Worm (Caenorhabditis elegans) whole organism, mixed stage, embryonic: ENCODE data around the gene Y17G7B.18.

Experiments
- bed-3 ChIP-seq: fragments of 200-800 bp; sonication (Bioruptor generic); optimal IDR thresholded peaks from 3 replicates; lab custom pipeline; 2018; ENCODE audit warnings: mild to moderate bottlenecking, missing genetic modification characterization, moderate library complexity, missing compliant biosample characterization
- blmp-1 ChIP-seq: fragments of 150-350 bp; optimal IDR thresholded peaks from 2 replicates; lab custom pipeline; 2014; ENCODE audit warnings: missing biosample characterization, missing genetic modification characterization
- drap-1 ChIP-seq: fragments of 200-800 bp; sonication (Bioruptor generic); optimal IDR thresholded peaks from 3 replicates; lab custom pipeline; 2018; ENCODE audit warnings: mild to moderate bottlenecking, missing genetic modification characterization, missing compliant biosample characterization
- ham-2 ChIP-seq: fragments of 200-800 bp; sonication (Bioruptor generic); optimal IDR thresholded peaks from 2 replicates; lab custom pipeline; 2018; ENCODE audit warnings: mild to moderate bottlenecking, missing genetic modification characterization, missing compliant biosample characterization
- lin-13 ChIP-seq: fragments of 150-350 bp; optimal IDR thresholded peaks from 2 replicates; lab custom pipeline; 2014; ENCODE audit warnings: missing biosample characterization, missing genetic modification characterization
- lsy-2 ChIP-seq: fragments of 150-350 bp; optimal IDR thresholded peaks from 2 replicates; lab custom pipeline; 2014; ENCODE audit warnings: missing biosample characterization, missing genetic modification characterization
- mep-1 ChIP-seq: fragments of 150-350 bp; optimal IDR thresholded peaks from 2 replicates; lab custom pipeline; 2017; ENCODE audit warnings: missing biosample characterization, missing genetic modification reagents, missing genetic modification characterization, inconsistent platforms
- nhr-12 ChIP-seq: fragments of 150-350 bp; optimal IDR thresholded peaks from 2 replicates; lab custom pipeline; 2014; ENCODE audit warnings: missing biosample characterization, missing genetic modification characterization
- nhr-237 ChIP-seq: fragments of 150-350 bp; optimal IDR thresholded peaks from 2 replicates; lab custom pipeline; 2014; ENCODE audit warnings: missing biosample characterization, missing genetic modification characterization
- unc-62 ChIP-seq: fragments of 150-350 bp; optimal IDR thresholded peaks from 2 replicates; lab custom pipeline; 2014; ENCODE audit warnings: missing biosample characterization, missing genetic modification reagents, missing genetic modification characterization

DNA sequence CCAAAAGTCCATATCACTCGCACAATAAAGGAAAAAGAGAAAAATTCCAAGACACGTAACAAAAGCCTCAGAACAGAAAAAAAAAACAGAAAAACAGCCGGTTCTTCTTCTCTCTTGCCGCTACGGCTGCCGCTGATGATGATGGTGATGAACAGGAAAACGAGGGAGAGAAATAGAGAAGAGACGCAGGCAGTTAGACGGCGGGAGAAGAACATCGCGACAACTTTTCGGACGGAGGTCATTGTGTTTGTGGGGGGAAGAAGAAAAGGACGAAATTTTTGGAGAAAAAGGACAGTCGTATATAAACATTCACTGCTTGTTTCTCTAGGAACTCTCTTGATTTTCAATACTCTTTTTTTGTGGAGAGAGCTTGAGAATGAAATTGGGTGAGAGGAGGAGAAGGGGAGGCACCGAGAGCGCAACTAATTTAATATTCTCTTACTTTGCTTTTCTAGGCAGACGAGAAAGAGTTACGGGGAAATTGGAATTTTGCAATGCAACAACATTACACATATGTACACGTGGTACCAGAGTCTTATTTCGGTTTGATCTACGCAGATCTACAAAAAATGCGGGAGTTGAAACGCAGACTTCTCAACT lies 17.9 kb downstream of the Y17G7B.18 start:
- TF ChIP-seq drap-1 (GFP tag; lab: Kevin White, UChicago) (no peak), unc-62 (GFP tag; lab: Kevin White, UChicago) (peak; percentile 2), nhr-237 (tag; lab: Kevin White, UChicago) (no peak), blmp-1 (tag; lab: Kevin White, UChicago) (no peak), mep-1 (no peak), nhr-12 (tag; lab: Kevin White, UChicago) (no peak), lsy-2 (tag; lab: Kevin White, UChicago) (no peak), lin-13 (tag; lab: Kevin White, UChicago) (no peak), bed-3 (GFP tag; lab: Kevin White, UChicago) (no peak), ham-2 (GFP tag; lab: Kevin White, UChicago) (no peak)
